Fruit fly (Drosophila melanogaster): ENCODE measurements around the gene CG13403.

Gene CG13403

dm6 chrX:14214505-14215449 lies 23.0 kb upstream of the CG13403 start:
- TF ChIP-seq EcR (GFP tag; optimal IDR thresholded peaks at IDR 0.05): no peak
- TF ChIP-seq psq (optimal IDR thresholded peaks at IDR 0.05): no peak
- TF ChIP-seq pan (optimal IDR thresholded peaks at IDR 0.05): no peak
- TF ChIP-seq CG8478 (optimal IDR thresholded peaks at IDR 0.05): no peak
- TF ChIP-seq usp (GFP tag; optimal IDR thresholded peaks at IDR 0.05): no peak
- no peak for TF ChIP-seq Dll (optimal IDR thresholded peaks at IDR 0.05)

dm6 chrX:14213509-14214154 lies 21.8 kb upstream of the CG13403 start:
- TF ChIP-seq usp (GFP tag; optimal IDR thresholded peaks at IDR 0.05): no peak
- no peak for TF ChIP-seq pan (optimal IDR thresholded peaks at IDR 0.05)
- TF ChIP-seq CG8478 (optimal IDR thresholded peaks at IDR 0.05): no peak
- no peak for TF ChIP-seq EcR (GFP tag; optimal IDR thresholded peaks at IDR 0.05)
- TF ChIP-seq Dll (optimal IDR thresholded peaks at IDR 0.05): no peak
- no peak for TF ChIP-seq psq (optimal IDR thresholded peaks at IDR 0.05)

dm6 chrX:14212147-14212792 lies 20.5 kb upstream of the CG13403 start:
- TF ChIP-seq Dll (optimal IDR thresholded peaks at IDR 0.05): no peak
- TF ChIP-seq EcR (GFP tag; optimal IDR thresholded peaks at IDR 0.05): no peak
- TF ChIP-seq pan (optimal IDR thresholded peaks at IDR 0.05): no peak
- TF ChIP-seq psq (optimal IDR thresholded peaks at IDR 0.05): no peak
- no peak for TF ChIP-seq usp (GFP tag; optimal IDR thresholded peaks at IDR 0.05)
- no peak for TF ChIP-seq CG8478 (optimal IDR thresholded peaks at IDR 0.05)

- TF ChIP-seq Dll (optimal IDR thresholded peaks at IDR 0.05) (peak; percentile 47), EcR (GFP tag; optimal IDR thresholded peaks at IDR 0.05) (no peak)
These were observed 19.6 kb upstream of the CG13403 start for dm6 chrX:14211250-14211944.

dm6 chrX:14209209-14209781 lies 17.5 kb upstream of the CG13403 start:
- no peak for TF ChIP-seq psq (optimal IDR thresholded peaks at IDR 0.05)

dm6 chrX:14208426-14209208 lies 16.8 kb upstream of the CG13403 start:
- TF ChIP-seq EcR (GFP tag; optimal IDR thresholded peaks at IDR 0.05) (no peak), psq (optimal IDR thresholded peaks at IDR 0.05) (no peak), pan (optimal IDR thresholded peaks at IDR 0.05) (no peak), Dll (optimal IDR thresholded peaks at IDR 0.05) (no peak), usp (GFP tag; optimal IDR thresholded peaks at IDR 0.05) (no peak), CG8478 (optimal IDR thresholded peaks at IDR 0.05) (no peak)

dm6 chrX:14201178-14201577 lies 9.4 kb upstream of the CG13403 start, which contains the start of gene Prp16:
Prp16 (plus strand) TSS chrX:14201362.
- TF ChIP-seq Dll (optimal IDR thresholded peaks at IDR 0.05) (no peak), psq (optimal IDR thresholded peaks at IDR 0.05) (no peak), CG8478 (optimal IDR thresholded peaks at IDR 0.05) (no peak), EcR (GFP tag; optimal IDR thresholded peaks at IDR 0.05) (no peak), usp (GFP tag; optimal IDR thresholded peaks at IDR 0.05) (no peak), pan (optimal IDR thresholded peaks at IDR 0.05) (no peak)

dm6 chrX:14199967-14200531 lies 8.2 kb upstream of the CG13403 start, which contains the start of gene CG11590:
CG11590 (plus strand) TSS chrX:14200178.
- TF ChIP-seq usp (GFP tag; optimal IDR thresholded peaks at IDR 0.05) (no peak), pan (optimal IDR thresholded peaks at IDR 0.05) (no peak), psq (optimal IDR thresholded peaks at IDR 0.05) (no peak), Dll (optimal IDR thresholded peaks at IDR 0.05) (no peak), EcR (GFP tag; optimal IDR thresholded peaks at IDR 0.05) (no peak), CG8478 (optimal IDR thresholded peaks at IDR 0.05) (no peak)

dm6 chrX:14193013-14193412 lies 1.2 kb upstream of the CG13403 start, which contains the start of gene yl:
yl (plus strand) TSS chrX:14193214.
- TF ChIP-seq pan (optimal IDR thresholded peaks at IDR 0.05) (no peak), Dll (optimal IDR thresholded peaks at IDR 0.05) (no peak), usp (GFP tag; optimal IDR thresholded peaks at IDR 0.05) (no peak), CG8478 (optimal IDR thresholded peaks at IDR 0.05) (no peak), EcR (GFP tag; optimal IDR thresholded peaks at IDR 0.05) (no peak), psq (optimal IDR thresholded peaks at IDR 0.05) (no peak)

dm6 chrX:14189216-14189615 lies 2.6 kb downstream of the CG13403 start, which contains the start of gene CG11585:
CG11585 (plus strand) TSS chrX:14189516.
- no peak for TF ChIP-seq Dll (optimal IDR thresholded peaks at IDR 0.05)
- TF ChIP-seq usp (GFP tag; optimal IDR thresholded peaks at IDR 0.05): no peak
- TF ChIP-seq EcR (GFP tag; optimal IDR thresholded peaks at IDR 0.05): no peak
- TF ChIP-seq CG8478 (optimal IDR thresholded peaks at IDR 0.05): no peak
- TF ChIP-seq psq (optimal IDR thresholded peaks at IDR 0.05): no peak
- TF ChIP-seq pan (optimal IDR thresholded peaks at IDR 0.05): no peak
